Fruit fly (Drosophila melanogaster) whole organism, embryonic: Measurements from ENCODE around the gene CG6398.

Experiments used
- Abd-B ChIP-seq: fragments of 200-800 bp; sonication (Bioruptor generic); optimal IDR thresholded peaks from 2 replicates; lab custom pipeline; 2018; ENCODE audit warnings: missing biosample characterization, mild to moderate bottlenecking, missing genetic modification characterization, moderate library complexity
- CG10267 ChIP-seq: fragments of 200-800 bp; sonication (Bioruptor generic); optimal IDR thresholded peaks from 2 replicates; lab custom pipeline; 2018; ENCODE audit warnings: missing biosample characterization, mild to moderate bottlenecking, missing genetic modification characterization, moderate library complexity
- CG10321 ChIP-seq: fragments of 200-800 bp; sonication (Bioruptor generic); IDR thresholded peaks from 2 replicates; pipeline ENCODE4 v1.3.6; 2022; ENCODE audit warnings: missing biosample characterization, missing genetic modification characterization
- CG11398 ChIP-seq: fragments of 200-800 bp; sonication (Bioruptor generic); optimal IDR thresholded peaks from 2 replicates; lab custom pipeline; 2016; ENCODE audit warnings: missing biosample characterization, missing genetic modification characterization
- CG12155 ChIP-seq: fragments of 200-800 bp; sonication (Bioruptor generic); optimal IDR thresholded peaks from 3 replicates; lab custom pipeline; 2016; ENCODE audit warnings: missing biosample characterization, missing genetic modification characterization
- CG12299 ChIP-seq: fragments of 200-800 bp; sonication (Bioruptor generic); optimal IDR thresholded peaks from 2 replicates; lab custom pipeline; 2018; ENCODE audit warnings: missing biosample characterization, mild to moderate bottlenecking, missing genetic modification characterization
- CG15514 ChIP-seq: fragments of 200-800 bp; sonication (Bioruptor generic); optimal IDR thresholded peaks from 3 replicates; lab custom pipeline; 2017; ENCODE audit warnings: missing biosample characterization, missing genetic modification characterization, mild to moderate bottlenecking, moderate library complexity, missing genetic modification reagents
- CG15696 ChIP-seq: fragments of 200-800 bp; sonication (Bioruptor generic); optimal IDR thresholded peaks from 2 replicates; lab custom pipeline; 2019; ENCODE audit warnings: missing biosample characterization, mild to moderate bottlenecking, missing genetic modification characterization, moderate library complexity
- CG18764 ChIP-seq: fragments of 200-800 bp; sonication (Bioruptor generic); optimal IDR thresholded peaks from 3 replicates; lab custom pipeline; 2016; ENCODE audit warnings: missing biosample characterization, missing genetic modification characterization
- CG2678 ChIP-seq: fragments of 200-800 bp; sonication (Bioruptor generic); optimal IDR thresholded peaks from 3 replicates; lab custom pipeline; 2019; ENCODE audit warnings: missing biosample characterization, mild to moderate bottlenecking, missing genetic modification characterization, moderate library complexity
- CG2712 ChIP-seq: fragments of 200-800 bp; optimal IDR thresholded peaks from 3 replicates; lab custom pipeline; 2019; ENCODE audit warnings: missing biosample characterization, mild to moderate bottlenecking, missing genetic modification characterization, moderate library complexity
- CG4854 ChIP-seq: fragments of 200-800 bp; sonication (Bioruptor generic); optimal IDR thresholded peaks from 2 replicates; lab custom pipeline; 2016; ENCODE audit warnings: missing biosample characterization, missing genetic modification characterization, inconsistent platforms
- CG7963 ChIP-seq: fragments of 200-800 bp; sonication (Bioruptor generic); IDR thresholded peaks from 3 replicates; pipeline ENCODE4 v1.3.6; 2022; ENCODE audit warnings: missing biosample characterization, missing genetic modification characterization; ENCODE audit not compliant: partially characterized antibody
- CG8089 ChIP-seq: fragments of 200-800 bp; sonication (Bioruptor generic); optimal IDR thresholded peaks from 3 replicates; lab custom pipeline; 2016; ENCODE audit warnings: missing biosample characterization, missing genetic modification characterization
- CG8281 ChIP-seq: fragments of 200-800 bp; sonication (Bioruptor generic); optimal IDR thresholded peaks from 2 replicates; lab custom pipeline; 2018; ENCODE audit warnings: missing biosample characterization, mild to moderate bottlenecking, missing genetic modification characterization, moderate library complexity
- CG9437 ChIP-seq: fragments of 200-800 bp; sonication (Bioruptor generic); optimal IDR thresholded peaks from 2 replicates; lab custom pipeline; 2018; ENCODE audit warnings: missing biosample characterization, mild to moderate bottlenecking, missing genetic modification characterization
- D19A ChIP-seq: fragments of 200-800 bp; optimal IDR thresholded peaks from 3 replicates; lab custom pipeline; 2019; ENCODE audit warnings: missing biosample characterization, mild to moderate bottlenecking, missing genetic modification characterization, moderate library complexity
- Deaf1 ChIP-seq: fragments of 200-800 bp; optimal IDR thresholded peaks from 3 replicates; lab custom pipeline; 2019; ENCODE audit warnings: missing biosample characterization, mild to moderate bottlenecking, missing genetic modification characterization, moderate library complexity
- Dll ChIP-seq: fragments of 200-800 bp; sonication (Bioruptor generic); IDR thresholded peaks from 4 replicates; pipeline ENCODE4 v1.3.6; 2022; ENCODE audit warnings: missing biosample characterization, missing genetic modification characterization; ENCODE audit not compliant: partially characterized antibody
- Dp ChIP-seq: fragments of 200-800 bp; sonication (Bioruptor generic); optimal IDR thresholded peaks from 2 replicates; lab custom pipeline; 2018; ENCODE audit warnings: missing biosample characterization, mild to moderate bottlenecking, missing genetic modification characterization, moderate library complexity
- Dref ChIP-seq: fragments of 200-800 bp; sonication (Bioruptor generic); IDR thresholded peaks from 2 replicates; pipeline ENCODE4 v1.3.6; 2022; ENCODE audit warnings: missing biosample characterization, missing genetic modification characterization
- Ets65A ChIP-seq: fragments of 200-800 bp; sonication (Bioruptor generic); peaks from one replicate; lab custom pipeline; 2016; ENCODE audit warnings: missing biosample characterization, missing genetic modification characterization
- Fer1 ChIP-seq: fragments of 200-800 bp; sonication (Bioruptor generic); optimal IDR thresholded peaks from 2 replicates; lab custom pipeline; 2017; ENCODE audit warnings: missing biosample characterization, mild to moderate bottlenecking, missing genetic modification characterization
- Hr51 ChIP-seq, 2 experiments: fragments of 200-800 bp; sonication (Bioruptor generic); optimal IDR thresholded peaks; 2 replicates in 1 of 2; 3 replicates in 1 of 2; lab custom pipeline; 2016 to 2018; ENCODE audit warnings: missing biosample characterization in 2 of 2, missing genetic modification characterization in 2 of 2, mild to moderate bottlenecking in 1 of 2, moderate library complexity in 1 of 2
- Kr ChIP-seq: fragments of 200-800 bp; sonication (Bioruptor generic); optimal IDR thresholded peaks from 2 replicates; lab custom pipeline; 2017; ENCODE audit warnings: missing biosample characterization, mild to moderate bottlenecking, missing genetic modification characterization
- NC2β ChIP-seq: fragments of 200-800 bp; sonication (Bioruptor generic); optimal IDR thresholded peaks from 2 replicates; lab custom pipeline; 2016; ENCODE audit warnings: missing biosample characterization, missing genetic modification characterization
- Optix ChIP-seq: fragments of 200-800 bp; sonication (Bioruptor generic); IDR thresholded peaks from 3 replicates; pipeline ENCODE4 v1.3.6; 2022; ENCODE audit warnings: missing biosample characterization, missing genetic modification characterization
- PHDP ChIP-seq: fragments of 200-800 bp; sonication (Bioruptor generic); optimal IDR thresholded peaks from 3 replicates; lab custom pipeline; 2018; ENCODE audit warnings: missing biosample characterization, mild to moderate bottlenecking, missing genetic modification characterization, moderate library complexity
- Ptx1 ChIP-seq: fragments of 200-800 bp; sonication (Bioruptor generic); IDR thresholded peaks from 2 replicates; pipeline ENCODE4 v1.3.6; 2022; ENCODE audit warnings: missing biosample characterization, missing genetic modification characterization
- Spps ChIP-seq: fragments of 200-800 bp; sonication (Bioruptor generic); optimal IDR thresholded peaks from 2 replicates; lab custom pipeline; 2018; ENCODE audit warnings: missing biosample characterization, mild to moderate bottlenecking, missing genetic modification characterization
- Ssrp ChIP-seq: fragments of 200-800 bp; sonication (Bioruptor generic); optimal IDR thresholded peaks from 2 replicates; lab custom pipeline; 2018; ENCODE audit warnings: missing biosample characterization, mild to moderate bottlenecking, missing genetic modification characterization, moderate library complexity
- ash1 ChIP-seq: fragments of 200-800 bp; sonication (Bioruptor generic); optimal IDR thresholded peaks from 2 replicates; lab custom pipeline; 2018; ENCODE audit warnings: missing biosample characterization, mild to moderate bottlenecking, missing genetic modification characterization
- bcd ChIP-seq: fragments of 200-800 bp; sonication (Bioruptor generic); optimal IDR thresholded peaks from 2 replicates; lab custom pipeline; 2017; ENCODE audit warnings: missing biosample characterization, mild to moderate bottlenecking, missing genetic modification characterization
- chm ChIP-seq: fragments of 200-800 bp; sonication (Bioruptor generic); IDR thresholded peaks from 2 replicates; pipeline ENCODE4 v1.3.6; 2022; ENCODE audit warnings: missing biosample characterization, missing genetic modification characterization
- dmrt99B ChIP-seq: fragments of 200-800 bp; sonication (Bioruptor generic); optimal IDR thresholded peaks from 2 replicates; lab custom pipeline; 2018; ENCODE audit warnings: missing biosample characterization, mild to moderate bottlenecking, missing genetic modification characterization, moderate library complexity
- fd96Cb ChIP-seq: fragments of 200-800 bp; sonication (Bioruptor generic); optimal IDR thresholded peaks from 2 replicates; lab custom pipeline; 2018; ENCODE audit warnings: missing biosample characterization, mild to moderate bottlenecking, missing genetic modification characterization, moderate library complexity
- gem ChIP-seq: fragments of 200-800 bp; sonication (Bioruptor generic); optimal IDR thresholded peaks from 2 replicates; lab custom pipeline; 2019; ENCODE audit warnings: missing biosample characterization, mild to moderate bottlenecking, missing genetic modification characterization, moderate library complexity
- ken ChIP-seq: fragments of 200-800 bp; sonication (Bioruptor generic); IDR thresholded peaks from 3 replicates; pipeline ENCODE4 v1.3.6; 2022; ENCODE audit warnings: missing biosample characterization, missing genetic modification characterization
- kni ChIP-seq: fragments of 200-800 bp; sonication (Bioruptor generic); optimal IDR thresholded peaks from 3 replicates; lab custom pipeline; 2017; ENCODE audit warnings: mild to moderate bottlenecking, missing biosample characterization, missing genetic modification reagents, missing genetic modification characterization
- knrl ChIP-seq: fragments of 200-800 bp; sonication (Bioruptor generic); IDR thresholded peaks from 3 replicates; pipeline ENCODE4 v1.3.6; 2022; ENCODE audit warnings: missing biosample characterization, missing genetic modification characterization; ENCODE audit not compliant: partially characterized antibody
- nerfin-1 ChIP-seq: fragments of 200-800 bp; sonication (Bioruptor generic); optimal IDR thresholded peaks from 3 replicates; lab custom pipeline; 2019; ENCODE audit warnings: missing biosample characterization, mild to moderate bottlenecking, missing genetic modification characterization, moderate library complexity
- nom ChIP-seq: fragments of 200-800 bp; sonication (Bioruptor generic); optimal IDR thresholded peaks from 2 replicates; lab custom pipeline; 2017; ENCODE audit warnings: missing biosample characterization, missing genetic modification characterization, mild to moderate bottlenecking, moderate library complexity, missing genetic modification reagents
- pita ChIP-seq: fragments of 200-800 bp; sonication (Bioruptor generic); optimal IDR thresholded peaks from 2 replicates; lab custom pipeline; 2017; ENCODE audit warnings: missing biosample characterization, mild to moderate bottlenecking, missing genetic modification characterization
- pros ChIP-seq: fragments of 200-800 bp; sonication (Bioruptor generic); optimal IDR thresholded peaks from 3 replicates; lab custom pipeline; 2019; ENCODE audit warnings: missing biosample characterization, mild to moderate bottlenecking, missing genetic modification characterization, moderate library complexity
- ro ChIP-seq: fragments of 200-800 bp; sonication (Bioruptor generic); IDR thresholded peaks from 2 replicates; pipeline ENCODE4 v1.3.6; 2022; ENCODE audit warnings: missing biosample characterization, missing genetic modification characterization
- sens-2 ChIP-seq: fragments of 200-800 bp; sonication (Bioruptor generic); IDR thresholded peaks from 2 replicates; pipeline ENCODE4 v1.3.6; 2022; ENCODE audit warnings: missing biosample characterization, missing genetic modification characterization
- seq ChIP-seq: fragments of 200-800 bp; sonication (Bioruptor generic); IDR thresholded peaks from 2 replicates; pipeline ENCODE4 v1.3.6; 2022; ENCODE audit warnings: missing biosample characterization, missing genetic modification characterization
- vvl ChIP-seq: fragments of 200-800 bp; sonication (Bioruptor generic); IDR thresholded peaks from 2 replicates; pipeline ENCODE4 v1.3.6; 2022; ENCODE audit warnings: missing biosample characterization, missing genetic modification characterization

Gene CG6398

dm6 chrX:17780834-17781233, 49.8 kb upstream of the CG6398 start:
- TF ChIP-seq CG8281 (tag; lab: Kevin White, UChicago) (peak; percentile 98), pita (GFP tag; lab: Kevin White, UChicago) (no peak), vvl (GFP tag; lab: Robert Waterston, UW) (peak; percentile 19; the same call in 1 of the 2 replicates)
- TF ChIP-seq, all 482 proteins: peak for 2

- TF ChIP-seq CG18764 = no peak
- peak; percentile 17 for TF ChIP-seq pros (GFP tag; lab: Kevin White, UChicago)
- TF ChIP-seq Ssrp = peak; percentile 50
- no peak for TF ChIP-seq CG12155 (GFP tag; lab: Kevin White, UChicago)
- no peak for TF ChIP-seq knrl
- no peak for TF ChIP-seq CG9437 (GFP tag; lab: Kevin White, UChicago)
- TF ChIP-seq CG15514 (GFP tag; lab: Kevin White, UChicago) = no peak
- peak; percentile 67 for TF ChIP-seq CG2712 (tag; lab: Kevin White, UChicago)
- peak; percentile 48 for TF ChIP-seq CG10267 (tag; lab: Kevin White, UChicago)
- TF ChIP-seq CG2678 (tag; lab: Kevin White, UChicago) = peak; percentile 62
- no peak for TF ChIP-seq nom (GFP tag; lab: Kevin White, UChicago)
- no peak for TF ChIP-seq Dp (GFP tag; lab: Kevin White, UChicago)
- TF ChIP-seq Optix = no peak
- peak; percentile 22 for TF ChIP-seq fd96Cb
- TF ChIP-seq Spps (tag; lab: Kevin White, UChicago) = peak; percentile 10
- no peak for TF ChIP-seq Ptx1 (GFP tag; lab: Robert Waterston, UW)
- no peak for TF ChIP-seq NC2β (GFP tag; lab: Kevin White, UChicago)
- TF ChIP-seq Kr (GFP tag; lab: Kevin White, UChicago) = no peak
- TF ChIP-seq Fer1 (GFP tag; lab: Kevin White, UChicago) = no peak
- TF ChIP-seq kni (GFP tag; lab: Kevin White, UChicago) = no peak
- TF ChIP-seq seq (GFP tag; lab: Robert Waterston, UW) = 0 out of 2 replicates have a peak, but pooled peaks have one; percentile 18
- no peak for TF ChIP-seq Dref
- no peak for TF ChIP-seq Abd-B (GFP tag; lab: Kevin White, UChicago)
- TF ChIP-seq PHDP (tag; lab: Kevin White, UChicago) = peak; percentile 50
- TF ChIP-seq CG15696 (tag; lab: Kevin White, UChicago) = peak; percentile 44
- peak; percentile 11 for TF ChIP-seq CG12299 (tag; lab: Kevin White, UChicago)
- no peak for TF ChIP-seq sens-2 (GFP tag; lab: Robert Waterston, UW)
- TF ChIP-seq Hr51 (GFP tag; optimal IDR thresholded peaks at IDR 0.05; lab: Kevin White, UChicago) = peak in 1 of 2 experiments; percentile 54
- TF ChIP-seq CG7963 (GFP tag; lab: Robert Waterston, UW) = no peak
- peak; percentile 38 for TF ChIP-seq Deaf1 (tag; lab: Kevin White, UChicago)
- TF ChIP-seq dmrt99B = peak; percentile 69
- TF ChIP-seq CG8089 (GFP tag; lab: Kevin White, UChicago) = no peak
- TF ChIP-seq ro (GFP tag; lab: Robert Waterston, UW) = no peak
- peak; percentile 43 for TF ChIP-seq D19A (tag; lab: Kevin White, UChicago)
- no peak for TF ChIP-seq CG11398 (GFP tag; lab: Kevin White, UChicago)
- no peak for TF ChIP-seq ash1 (GFP tag; lab: Kevin White, UChicago)
- no peak for TF ChIP-seq CG4854 (GFP tag; lab: Kevin White, UChicago)
- TF ChIP-seq chm = no peak
- TF ChIP-seq gem = peak; percentile 74
- no peak for TF ChIP-seq Ets65A (GFP tag; lab: Kevin White, UChicago)
- peak; percentile 8 for TF ChIP-seq bcd (GFP tag; lab: Kevin White, UChicago)
- no peak for TF ChIP-seq ken (GFP tag; lab: Robert Waterston, UW)
- TF ChIP-seq nerfin-1 (tag; lab: Kevin White, UChicago) = peak; percentile 33
- TF ChIP-seq Dll (GFP tag; lab: Robert Waterston, UW) = no peak
- no peak for TF ChIP-seq CG10321
Measured at dm6 chrX:17782058-17782457, 48.6 kb upstream of the CG6398 start.
